Worm (Caenorhabditis elegans) whole organism, L4 larva: ENCODE results near the gene F09E5.8.

Source experiments
- F44E2.7 ChIP-seq: fragments of 200-800 bp; sonication (Bioruptor generic); IDR thresholded peaks from 2 replicates; pipeline ENCODE4 v2.1.2; 2022; ENCODE audit warnings: missing genetic modification characterization, missing compliant biosample characterization
- ama-1 ChIP-seq: fragments of 150-350 bp; optimal IDR thresholded peaks from 2 replicates; lab custom pipeline; 2014; ENCODE audit warnings: inconsistent platforms, mixed read lengths
- ces-1 ChIP-seq: fragments of 150-350 bp; sonication (generic microtip); optimal IDR thresholded peaks from 4 replicates; lab custom pipeline; 2014; ENCODE audit warnings: missing biosample characterization, missing genetic modification reagents, missing genetic modification characterization
- egl-43 ChIP-seq: fragments of 200-800 bp; sonication (Bioruptor generic); IDR thresholded peaks from 2 replicates; pipeline ENCODE4 v1.3.6; 2022; ENCODE audit warnings: missing genetic modification reagents, missing genetic modification characterization, missing compliant biosample characterization
- lin-13 ChIP-seq: fragments of 150-350 bp; optimal IDR thresholded peaks from 2 replicates; lab custom pipeline; 2014; ENCODE audit warnings: missing biosample characterization, missing genetic modification reagents, missing genetic modification characterization
- lin-39 ChIP-seq: fragments of 150-350 bp; optimal IDR thresholded peaks from 2 replicates; lab custom pipeline; 2014; ENCODE audit warnings: missing biosample characterization, missing genetic modification reagents, missing genetic modification characterization
- mxl-3 ChIP-seq: fragments of 200-800 bp; sonication (Bioruptor generic); optimal IDR thresholded peaks from 2 replicates; lab custom pipeline; 2018; ENCODE audit warnings: mild to moderate bottlenecking, missing genetic modification characterization, missing compliant biosample characterization
- nhr-10 ChIP-seq: fragments of 150-350 bp; optimal IDR thresholded peaks from 2 replicates; lab custom pipeline; 2014; ENCODE audit warnings: missing biosample characterization, missing genetic modification characterization
- nhr-11 ChIP-seq: fragments of 150-350 bp; optimal IDR thresholded peaks from 2 replicates; lab custom pipeline; 2014; ENCODE audit warnings: missing biosample characterization, missing genetic modification characterization
- nhr-237 ChIP-seq: sonication (generic microtip); optimal IDR thresholded peaks from 2 replicates; lab custom pipeline; 2017; ENCODE audit warnings: missing biosample characterization, missing genetic modification characterization
- nhr-6 ChIP-seq: fragments of 150-350 bp; optimal IDR thresholded peaks from 2 replicates; lab custom pipeline; 2014; ENCODE audit warnings: missing biosample characterization, missing genetic modification characterization
- nhr-76 ChIP-seq: fragments of 150-350 bp; optimal IDR thresholded peaks from 2 replicates; lab custom pipeline; 2014; ENCODE audit warnings: missing biosample characterization, missing genetic modification characterization
- pha-4 ChIP-seq, 2 experiments: fragments of 150-350 bp in 1 of 2; fragments of 200-800 bp in 1 of 2; sonication (Bioruptor generic) in 1 of 2; IDR thresholded peaks in 1 of 2; optimal IDR thresholded peaks in 1 of 2; 2 replicates each; pipeline versions ENCODE4 v1.3.6 to Lab custom; 2014 to 2022; ENCODE audit warnings: missing genetic modification characterization in 2 of 2, missing genetic modification reagents in 2 of 2, missing biosample characterization in 1 of 2, missing compliant biosample characterization in 1 of 2

DNA sequence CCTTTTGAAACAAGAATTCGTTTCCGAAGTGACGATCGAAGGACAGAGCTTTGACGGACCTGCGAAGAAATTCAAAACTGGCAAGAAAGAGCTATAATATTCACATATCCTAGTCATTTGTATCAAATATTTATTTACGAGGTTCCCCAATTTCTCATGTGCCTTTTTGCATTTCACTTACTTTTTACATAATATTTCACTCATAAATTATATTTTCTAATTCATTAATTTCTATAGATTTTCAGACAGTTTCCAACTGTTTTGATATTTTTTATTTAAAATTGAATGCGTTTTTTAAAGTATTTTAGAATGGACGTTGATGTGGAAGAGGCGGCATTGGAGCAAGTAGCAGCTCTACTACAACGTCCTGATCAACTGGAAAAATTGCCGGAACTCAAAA lies 8.8 kb downstream of the F09E5.8 start, which contains the start of gene sec-6:
- TF ChIP-seq lin-39 (tag; lab: Kevin White, UChicago) (no peak), pha-4 (GFP tag; IDR thresholded peaks at IDR 0.05; lab: Robert Waterston, UW) (no peak), pha-4 (tag; optimal IDR thresholded peaks at IDR 0.05; lab: Kevin White, UChicago) (no peak), nhr-11 (tag; lab: Kevin White, UChicago) (no peak), nhr-10 (tag; lab: Kevin White, UChicago) (no peak), mxl-3 (GFP tag; lab: Kevin White, UChicago) (no peak), egl-43 (GFP tag; lab: Robert Waterston, UW) (no peak), nhr-76 (tag; lab: Kevin White, UChicago) (no peak), ama-1 (lab: Kevin White, UChicago) (no peak), F44E2.7 (GFP tag; lab: Robert Waterston, UW) (no peak), nhr-6 (no peak), ces-1 (no peak), nhr-237 (tag; lab: Kevin White, UChicago) (no peak), lin-13 (GFP tag; lab: Kevin White, UChicago) (no peak)
